Worm (Caenorhabditis elegans) whole organism, L4 larva: ENCODE results near the gene K08D10.10.

Source experiments
- F10B5.3 ChIP-seq: sonication (generic microtip); optimal IDR thresholded peaks from 2 replicates; lab custom pipeline; 2016; ENCODE audit warnings: mild to moderate bottlenecking, missing genetic modification characterization, missing compliant biosample characterization
- F37D6.2 ChIP-seq: sonication (generic microtip); optimal IDR thresholded peaks from 2 replicates; lab custom pipeline; 2016; ENCODE audit warnings: mild to moderate bottlenecking, missing genetic modification characterization, missing compliant biosample characterization
- F49E8.2 ChIP-seq: sonication (generic microtip); optimal IDR thresholded peaks from 2 replicates; lab custom pipeline; 2016; ENCODE audit warnings: missing compliant biosample characterization, mild to moderate bottlenecking, missing genetic modification characterization, borderline replicate concordance
- Y105C5A.15 ChIP-seq: fragments of 200-800 bp; sonication (Bioruptor generic); IDR thresholded peaks from 2 replicates; pipeline ENCODE4 v1.3.6; 2022; ENCODE audit warnings: missing genetic modification characterization, missing compliant biosample characterization
- Y48G9A.11 ChIP-seq: fragments of 200-800 bp; sonication (Bioruptor generic); IDR thresholded peaks from 2 replicates; pipeline ENCODE4 v1.3.6; 2022; ENCODE audit warnings: missing genetic modification reagents, missing genetic modification characterization, missing compliant biosample characterization
- Y5F2A.4 ChIP-seq: fragments of 200-800 bp; sonication (Bioruptor generic); optimal IDR thresholded peaks from 2 replicates; lab custom pipeline; 2018; ENCODE audit warnings: mild to moderate bottlenecking, missing genetic modification characterization, missing compliant biosample characterization
- Y75B8A.6 ChIP-seq: fragments of 200-800 bp; sonication (Bioruptor generic); IDR thresholded peaks from 2 replicates; pipeline ENCODE4 v1.3.6; 2022; ENCODE audit warnings: missing genetic modification reagents, missing genetic modification characterization, missing compliant biosample characterization
- aly-2 ChIP-seq: sonication (generic microtip); optimal IDR thresholded peaks from 2 replicates; lab custom pipeline; 2018; ENCODE audit warnings: missing biosample characterization, missing genetic modification characterization
- ceh-20 ChIP-seq: fragments of 200-800 bp; sonication (Bioruptor generic); IDR thresholded peaks from 2 replicates; pipeline ENCODE4 v1.3.6; 2022; ENCODE audit warnings: missing genetic modification reagents, missing genetic modification characterization, missing compliant biosample characterization
- ceh-28 ChIP-seq: fragments of 150-350 bp; optimal IDR thresholded peaks from 2 replicates; lab custom pipeline; 2014; ENCODE audit warnings: missing biosample characterization, missing genetic modification reagents, missing genetic modification characterization
- ceh-82 ChIP-seq: sonication (generic microtip); optimal IDR thresholded peaks from 2 replicates; lab custom pipeline; 2017; ENCODE audit warnings: missing biosample characterization, missing genetic modification characterization
- ctbp-1 ChIP-seq: fragments of 200-800 bp; sonication (Bioruptor generic); IDR thresholded peaks from 2 replicates; pipeline ENCODE4 v1.3.6; 2022; ENCODE audit warnings: missing genetic modification reagents, missing genetic modification characterization, missing compliant biosample characterization
- daf-12 ChIP-seq: fragments of 150-350 bp; optimal IDR thresholded peaks from 2 replicates; lab custom pipeline; 2014; ENCODE audit warnings: missing biosample characterization, missing genetic modification reagents, missing genetic modification characterization
- daf-8 ChIP-seq: fragments of 200-800 bp; sonication (Bioruptor generic); IDR thresholded peaks from 2 replicates; pipeline ENCODE4 v1.3.6; 2022; ENCODE audit warnings: missing genetic modification characterization, missing compliant biosample characterization
- dpl-1 ChIP-seq: fragments of 150-350 bp; optimal IDR thresholded peaks from 2 replicates; lab custom pipeline; 2014; ENCODE audit warnings: missing biosample characterization, missing genetic modification reagents, missing genetic modification characterization
- egl-43 ChIP-seq: fragments of 200-800 bp; sonication (Bioruptor generic); IDR thresholded peaks from 2 replicates; pipeline ENCODE4 v1.3.6; 2022; ENCODE audit warnings: missing genetic modification reagents, missing genetic modification characterization, missing compliant biosample characterization
- gei-8 ChIP-seq: fragments of 200-800 bp; sonication (Bioruptor generic); optimal IDR thresholded peaks from 2 replicates; lab custom pipeline; 2018; ENCODE audit warnings: mild to moderate bottlenecking, missing genetic modification characterization, missing compliant biosample characterization
- hlh-30 ChIP-seq: sonication (generic microtip); optimal IDR thresholded peaks from 2 replicates; lab custom pipeline; 2017; ENCODE audit warnings: antibody characterized with exemption, mild to moderate bottlenecking, missing genetic modification characterization, missing compliant biosample characterization; ENCODE audit not compliant: insufficient read depth
- lim-7 ChIP-seq: fragments of 200-800 bp; sonication (Bioruptor generic); IDR thresholded peaks from 2 replicates; pipeline ENCODE4 v1.3.6; 2022; ENCODE audit warnings: missing genetic modification characterization, missing compliant biosample characterization
- lin-15B ChIP-seq: fragments of 150-350 bp; sonication (generic microtip); optimal IDR thresholded peaks from 3 replicates; lab custom pipeline; 2014; ENCODE audit warnings: missing biosample characterization, missing genetic modification characterization
- lin-39 ChIP-seq: fragments of 150-350 bp; optimal IDR thresholded peaks from 2 replicates; lab custom pipeline; 2014; ENCODE audit warnings: missing biosample characterization, missing genetic modification reagents, missing genetic modification characterization
- madf-5 ChIP-seq, 2 experiments: fragments of 200-800 bp; sonication (Bioruptor generic); IDR thresholded peaks; 2 replicates each; pipeline ENCODE4 v1.3.6; 2022; ENCODE audit warnings: missing compliant biosample characterization in 2 of 2, missing genetic modification characterization in 2 of 2
- madf-9 ChIP-seq: fragments of 200-800 bp; sonication (Bioruptor generic); conservative IDR thresholded peaks from 2 replicates; pipeline ENCODE4 v1.3.6; 2022; ENCODE audit warnings: missing genetic modification reagents, missing genetic modification characterization, missing compliant biosample characterization
- mdt-29 ChIP-seq: fragments of 200-800 bp; sonication (Bioruptor generic); IDR thresholded peaks from 2 replicates; pipeline ENCODE4 v1.3.6; 2022; ENCODE audit warnings: missing genetic modification reagents, missing genetic modification characterization, missing compliant biosample characterization
- mep-1 ChIP-seq: fragments of 150-350 bp; sonication (generic microtip); optimal IDR thresholded peaks from 3 replicates; lab custom pipeline; 2014; ENCODE audit warnings: missing biosample characterization, missing genetic modification characterization
- nhr-25 ChIP-seq: sonication (generic microtip); optimal IDR thresholded peaks from 2 replicates; lab custom pipeline; 2017; ENCODE audit warnings: missing genetic modification characterization, mild to moderate bottlenecking, missing compliant biosample characterization, antibody characterized with exemption, moderate library complexity, borderline replicate concordance; ENCODE audit not compliant: insufficient read depth
- nhr-28 ChIP-seq: fragments of 150-350 bp; optimal IDR thresholded peaks from 2 replicates; lab custom pipeline; 2014; ENCODE audit warnings: missing biosample characterization, missing genetic modification characterization
- nhr-48 ChIP-seq: sonication (generic microtip); optimal IDR thresholded peaks from 2 replicates; lab custom pipeline; 2016; ENCODE audit warnings: mild to moderate bottlenecking, missing genetic modification characterization, missing compliant biosample characterization
- saeg-2 ChIP-seq: fragments of 200-800 bp; sonication (Bioruptor generic); IDR thresholded peaks from 2 replicates; pipeline ENCODE4 v1.3.6; 2022; ENCODE audit warnings: missing genetic modification reagents, missing genetic modification characterization, missing compliant biosample characterization
- set-16 ChIP-seq: fragments of 200-800 bp; sonication (Bioruptor generic); IDR thresholded peaks from 2 replicates; pipeline ENCODE4 v1.3.6; 2022; ENCODE audit warnings: missing genetic modification reagents, missing genetic modification characterization, missing compliant biosample characterization
- spr-3 ChIP-seq: fragments of 200-800 bp; sonication (Bioruptor generic); optimal IDR thresholded peaks from 2 replicates; lab custom pipeline; 2018; ENCODE audit warnings: mild to moderate bottlenecking, missing genetic modification characterization, missing compliant biosample characterization
- unc-62 ChIP-seq, 3 experiments: fragments of 150-350 bp in 1 of 3; sonication (generic microtip); optimal IDR thresholded peaks in 2 of 3; peaks in 1 of 3; 1 replicate in 1 of 3; 2 replicates in 2 of 3; lab custom pipeline; 2014 to 2017; ENCODE audit warnings: missing biosample characterization in 3 of 3, missing genetic modification characterization in 3 of 3, missing genetic modification reagents in 3 of 3, missing genotype in 1 of 3
- zfp-2 ChIP-seq: sonication (generic microtip); optimal IDR thresholded peaks from 2 replicates; lab custom pipeline; 2016; ENCODE audit warnings: mild to moderate bottlenecking, missing genetic modification characterization, missing compliant biosample characterization
- zfp-3 ChIP-seq: fragments of 200-800 bp; sonication (Bioruptor generic); conservative IDR thresholded peaks from 2 replicates; pipeline ENCODE4 v1.3.6; 2022; ENCODE audit warnings: missing genetic modification reagents, missing genetic modification characterization, missing compliant biosample characterization
- ztf-11 ChIP-seq: fragments of 150-350 bp; optimal IDR thresholded peaks from 2 replicates; lab custom pipeline; 2014; ENCODE audit warnings: missing biosample characterization, missing genetic modification characterization

K08D10.10 gene

DNA sequence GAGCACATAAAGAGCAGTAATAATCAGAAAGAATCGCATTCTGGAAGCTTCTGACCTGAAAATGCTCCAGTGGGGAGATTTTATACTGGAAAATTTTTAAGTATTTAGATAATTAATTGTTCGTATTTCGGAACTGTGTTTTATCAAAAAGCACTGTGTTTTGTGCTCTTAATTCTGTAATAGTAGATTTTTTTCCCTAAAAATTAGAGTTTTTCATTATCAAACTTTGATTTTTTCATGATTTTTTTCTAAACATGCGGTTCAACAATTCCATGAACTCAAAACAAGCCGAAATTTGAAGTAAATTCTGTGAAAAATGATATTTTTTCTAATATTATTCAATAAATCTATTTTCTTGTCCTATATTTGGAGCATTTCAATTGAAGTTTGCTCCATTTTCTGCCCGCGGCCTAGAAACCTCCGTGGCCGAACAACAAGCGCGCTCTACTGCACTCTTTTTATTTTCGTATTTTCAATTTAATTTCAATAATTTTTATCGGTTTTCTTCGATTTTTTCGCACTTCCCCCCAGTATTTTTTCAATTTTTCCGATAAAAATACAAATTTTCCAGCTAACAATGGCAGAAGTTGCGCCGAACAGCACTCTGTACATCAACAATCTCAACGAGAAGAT is 19.6 kb downstream of the K08D10.10 start, which contains the start of the genes K08D10.13 and rnp-2 (continued):
- TF ChIP-seq dpl-1 (GFP tag; lab: Kevin White, UChicago) (peak; percentile 63), nhr-28 (tag; lab: Kevin White, UChicago) (peak; percentile 9), ceh-82 (no peak), spr-3 (no peak), ceh-28 (no peak), mep-1 (no peak), nhr-48 (tag; lab: Kevin White, UChicago) (no peak), mdt-29 (GFP tag; lab: Robert Waterston, UW) (no peak), zfp-3 (GFP tag; lab: Robert Waterston, UW) (no peak), F10B5.3 (tag; lab: Kevin White, UChicago) (no peak), ctbp-1 (GFP tag; lab: Robert Waterston, UW) (no peak), madf-5 (GFP tag; IDR thresholded peaks at IDR 0.05; lab: Robert Waterston, UW) (no peak), F49E8.2 (tag; lab: Kevin White, UChicago) (no peak), Y48G9A.11 (GFP tag; lab: Robert Waterston, UW) (no peak; the same call in 1 of the 2 replicates), saeg-2 (no peak)

- no peak for TF ChIP-seq F37D6.2
- TF ChIP-seq ceh-28, result peak; percentile 52
- no peak for TF ChIP-seq zfp-2 (tag; lab: Kevin White, UChicago)
- TF ChIP-seq lim-7, result 0 out of 2 replicates have a peak, but pooled peaks have one; percentile 28
- TF ChIP-seq lin-39, result no peak
- no peak for TF ChIP-seq daf-12 (tag; lab: Kevin White, UChicago)
- TF ChIP-seq daf-8 (GFP tag; lab: Robert Waterston, UW), result no peak
- no peak for TF ChIP-seq egl-43 (GFP tag; lab: Robert Waterston, UW)
These were observed 20.2 kb downstream of the K08D10.10 start for ce11 chrIV:4172242-4172641.

DNA sequence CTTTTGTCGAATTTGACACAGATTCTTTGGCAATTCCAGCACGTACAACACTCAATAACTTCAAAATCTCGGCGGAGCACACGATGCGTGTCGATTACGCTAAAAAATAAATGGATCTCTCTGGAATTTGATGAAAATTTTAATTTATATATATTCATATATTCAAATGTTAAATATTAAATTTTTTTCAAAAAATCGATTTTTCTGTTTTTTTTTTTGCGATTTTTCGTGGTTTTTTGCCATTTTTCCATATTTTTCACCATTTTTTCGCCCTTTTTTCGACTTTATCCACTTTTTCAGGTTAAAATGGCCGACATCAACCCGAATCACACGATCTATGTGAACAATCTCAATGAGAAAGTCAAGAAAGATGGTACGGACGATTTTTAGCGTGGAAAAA is 21.8 kb downstream of the K08D10.10 start, which contains the start of gene rnp-3:
Gene rnp-3, plus strand, starts transcription at position 301 of the 400 bp plus-strand sequence.
- TF ChIP-seq F10B5.3 (tag; lab: Kevin White, UChicago) (no peak), gei-8 (GFP tag; lab: Kevin White, UChicago) (no peak), Y75B8A.6 (GFP tag; lab: Robert Waterston, UW) (no peak), Y5F2A.4 (GFP tag; lab: Kevin White, UChicago) (no peak), madf-9 (GFP tag; lab: Robert Waterston, UW) (no peak), ztf-11 (tag; lab: Kevin White, UChicago) (no peak), mep-1 (no peak), aly-2 (no peak), set-16 (GFP tag; lab: Robert Waterston, UW) (no peak), unc-62 (GFP tag; optimal IDR thresholded peaks at IDR 0.05 in 1 of 2; lab: Kevin White, UChicago) (no peak), unc-62 (tag; optimal IDR thresholded peaks at IDR 0.05; lab: Kevin White, UChicago) (no peak), Y105C5A.15 (GFP tag; lab: Robert Waterston, UW) (no peak), mdt-29 (GFP tag; lab: Robert Waterston, UW) (no peak), lin-15B (tag; lab: Kevin White, UChicago) (no peak), nhr-25 (tag; lab: Kevin White, UChicago) (no peak), ceh-20 (GFP tag; lab: Robert Waterston, UW) (no peak), zfp-3 (GFP tag; lab: Robert Waterston, UW) (no peak), hlh-30 (tag; lab: Kevin White, UChicago) (no peak)
- TF ChIP-seq, all 104 proteins: peak for 0
